Worm (Caenorhabditis elegans) whole organism, L3 larva: ENCODE data around the gene lin-22.

Source experiments
- nhr-12 ChIP-seq: fragments of 150-350 bp; optimal IDR thresholded peaks from 2 replicates; lab custom pipeline; 2014; ENCODE audit warnings: missing biosample characterization, missing genetic modification characterization
- snpc-4 ChIP-seq: fragments of 150-350 bp; optimal IDR thresholded peaks from 2 replicates; lab custom pipeline; 2014; ENCODE audit warnings: missing biosample characterization, missing genetic modification characterization
- ztf-11 ChIP-seq: fragments of 150-350 bp; optimal IDR thresholded peaks from 2 replicates; lab custom pipeline; 2014; ENCODE audit warnings: missing biosample characterization, missing genetic modification characterization

ce11 chrIV:3012374-3013142 is 7.0 kb upstream of the lin-22 start, which contains the start of the genes Y54G2A.28 and vrp-1:
- TF ChIP-seq ztf-11 (tag; lab: Kevin White, UChicago) (no peak), nhr-12 (tag; lab: Kevin White, UChicago) (no peak), snpc-4 (no peak)
